Worm (Caenorhabditis elegans): ENCODE data around the gene pho-14.

DNA sequence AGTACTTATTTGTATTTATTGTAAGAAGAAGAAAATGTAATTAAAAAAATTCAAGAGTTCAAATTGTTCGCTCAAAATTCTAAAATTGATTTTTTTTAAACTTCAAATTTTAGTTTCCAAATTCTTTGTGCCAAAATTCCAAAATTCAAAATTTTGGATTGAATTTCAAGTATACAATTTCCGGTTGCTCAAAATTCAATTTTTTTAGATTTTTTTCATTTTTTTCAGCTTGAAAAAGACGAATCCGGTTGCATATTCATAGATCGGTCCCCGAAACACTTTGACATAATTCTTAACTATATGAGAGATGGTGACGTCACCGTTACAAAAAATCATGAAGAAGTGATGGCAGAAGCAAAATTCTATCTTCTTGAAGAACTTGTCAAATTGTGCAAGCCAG is 28.5 kb downstream of the pho-14 start, which contains the start of gene K02E7.4:
- no peak for TF ChIP-seq ama-1 (optimal IDR thresholded peaks at IDR 0.05)
- TF ChIP-seq unc-62 (GFP tag; optimal IDR thresholded peaks at IDR 0.05) = no peak
- TF ChIP-seq elt-1 (tag; optimal IDR thresholded peaks at IDR 0.05) = no peak
- TF ChIP-seq lsy-2 (tag; optimal IDR thresholded peaks at IDR 0.05) = no peak
- no peak for TF ChIP-seq mdl-1 (tag; optimal IDR thresholded peaks at IDR 0.05)
- no peak for TF ChIP-seq ZK546.5 (tag; optimal IDR thresholded peaks at IDR 0.05)
- no peak for TF ChIP-seq nhr-129 (tag; optimal IDR thresholded peaks at IDR 0.05)
- no peak for TF ChIP-seq skn-1 (tag; optimal IDR thresholded peaks at IDR 0.05)
